Worm (Caenorhabditis elegans): ENCODE data around the gene sly-1.

Gene sly-1

DNA sequence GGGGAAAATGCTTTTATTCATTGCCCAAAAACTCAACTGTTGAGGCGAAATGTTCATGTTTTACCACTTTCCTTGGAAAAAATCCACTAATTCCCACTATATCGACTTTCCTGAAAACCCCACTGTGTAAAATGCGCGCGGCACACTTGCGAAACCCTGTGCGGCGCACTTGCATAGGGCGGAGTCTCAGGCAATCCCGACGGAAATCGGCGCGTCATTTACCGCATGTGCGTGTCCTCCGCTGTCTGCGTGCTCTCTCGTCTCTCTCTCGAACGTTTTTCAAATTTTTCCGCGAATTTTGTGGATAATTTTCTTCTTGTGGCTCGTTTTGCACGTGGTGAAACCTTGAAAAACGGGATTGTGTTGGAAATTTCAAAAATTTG lies 45.7 kb upstream of the sly-1 start, which contains the start of gene atx-2 (continued):
- TF ChIP-seq elt-2 (tag; optimal IDR thresholded peaks at IDR 0.05) (no peak), swsn-7 (tag; optimal IDR thresholded peaks at IDR 0.05) (peak; percentile 81), nhr-71 (tag; optimal IDR thresholded peaks at IDR 0.05) (peak; percentile 75), snu-23 (GFP tag; optimal IDR thresholded peaks at IDR 0.05) (peak; percentile 81), unc-130 (tag; optimal IDR thresholded peaks at IDR 0.05) (peak; percentile 65), fkh-4 (tag; optimal IDR thresholded peaks at IDR 0.05; ENCODE audit: borderline replicate concordance) (no peak), nhr-90 (tag; optimal IDR thresholded peaks at IDR 0.05; ENCODE audit: poor library complexity) (peak; percentile 70), xbp-1 (tag; optimal IDR thresholded peaks at IDR 0.05) (peak; percentile 71), mdl-1 (tag; optimal IDR thresholded peaks at IDR 0.05) (peak in 1 of 2 experiments; percentile 41), egl-27 (tag; optimal IDR thresholded peaks at IDR 0.05) (no peak), C34B4.2 (tag; optimal IDR thresholded peaks at IDR 0.05) (peak; percentile 9), zag-1 (tag; optimal IDR thresholded peaks at IDR 0.05) (no peak), ceh-88 (GFP tag; IDR thresholded peaks at IDR 0.05) (peak; percentile 6; the same call in 1 of the 2 replicates), lin-15B (tag; optimal IDR thresholded peaks at IDR 0.05) (peak; percentile 41), pag-3 (tag; optimal IDR thresholded peaks at IDR 0.05; ENCODE audit: borderline replicate concordance, insufficient read depth) (no peak), fkh-10 (GFP tag; optimal IDR thresholded peaks at IDR 0.05) (peak; percentile 76), alr-1 (tag; optimal IDR thresholded peaks at IDR 0.05; ENCODE audit: borderline replicate concordance) (no peak), aly-2 (tag; optimal IDR thresholded peaks at IDR 0.05) (no peak), jun-1 (tag; optimal IDR thresholded peaks at IDR 0.05) (peak; percentile 70), egl-13 (tag; optimal IDR thresholded peaks at IDR 0.05) (peak; percentile 60), pqm-1 (tag; optimal IDR thresholded peaks at IDR 0.05) (no peak), unc-86 (tag; optimal IDR thresholded peaks at IDR 0.05) (peak; percentile 65), ztf-4 (tag; optimal IDR thresholded peaks at IDR 0.05) (peak; percentile 65), ceh-90 (tag; optimal IDR thresholded peaks at IDR 0.05) (no peak), efl-3 (GFP tag; optimal IDR thresholded peaks at IDR 0.05) (peak; percentile 66), nhr-12 (tag; optimal IDR thresholded peaks at IDR 0.05) (no peak), grh-1 (GFP tag; IDR thresholded peaks at IDR 0.05) (peak; percentile 60), snpc-4 (tag; optimal IDR thresholded peaks at IDR 0.05) (peak; percentile 69), hpl-2 (GFP tag; optimal IDR thresholded peaks at IDR 0.05) (peak; percentile 62), ceh-8 (GFP tag; optimal IDR thresholded peaks at IDR 0.05) (peak; percentile 37), dsc-1 (tag; optimal IDR thresholded peaks at IDR 0.05) (peak; percentile 83), elt-3 (tag; optimal IDR thresholded peaks at IDR 0.05) (peak in 1 of 6 experiments; percentile 47), lir-3 (tag; optimal IDR thresholded peaks at IDR 0.05; ENCODE audit: poor library complexity) (peak; percentile 76), pax-3 (tag; optimal IDR thresholded peaks at IDR 0.05) (no peak), hlh-4 (tag; optimal IDR thresholded peaks at IDR 0.05) (no peak), nhr-11 (tag; optimal IDR thresholded peaks at IDR 0.05) (no peak), vab-15 (tag; optimal IDR thresholded peaks at IDR 0.05) (no peak)

DNA sequence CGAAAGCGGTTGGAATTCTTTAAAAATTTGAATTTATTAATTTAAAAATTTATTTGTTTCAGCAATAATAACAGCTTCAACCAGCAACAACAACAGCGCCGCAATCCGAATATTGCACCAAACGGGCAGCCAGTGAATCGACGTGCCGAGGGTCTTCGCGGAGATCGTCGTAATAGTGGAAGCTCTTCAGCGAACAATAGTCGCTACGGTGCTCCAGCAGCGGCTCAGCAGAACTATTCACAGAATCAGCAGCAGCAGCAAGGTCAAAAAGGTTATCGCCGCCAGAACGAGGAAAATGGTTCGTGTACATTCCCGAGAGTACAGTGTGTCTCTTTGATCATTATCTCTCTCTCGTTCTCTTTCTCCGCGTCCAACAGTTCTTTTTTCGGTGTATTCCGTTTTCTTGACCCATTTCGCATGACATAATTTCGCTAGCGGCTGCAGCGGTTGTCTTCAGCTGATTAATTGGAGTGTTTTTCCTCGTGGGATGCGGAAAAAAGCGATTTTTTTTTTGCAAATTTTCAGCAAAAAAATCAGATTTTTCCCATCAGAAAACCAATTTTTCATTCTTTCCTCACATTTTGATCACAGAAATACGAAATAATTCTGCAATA lies 43.8 kb upstream of the sly-1 start:
- TF ChIP-seq efl-1 (optimal IDR thresholded peaks at IDR 0.05) (no peak), efl-1 (GFP tag; optimal IDR thresholded peaks at IDR 0.05 in 1 of 2) (peak in 1 of 2 experiments; percentile 68), hpl-2 (GFP tag; optimal IDR thresholded peaks at IDR 0.05) (no peak), aha-1 (tag; optimal IDR thresholded peaks at IDR 0.05) (no peak), blmp-1 (tag; optimal IDR thresholded peaks at IDR 0.05) (peak; percentile 71)

All from whole organism, L1 larva.